Worm (Caenorhabditis elegans) whole organism, L4 larva: ENCODE measurements around the gene oig-4.

Source experiments
- F44E2.7 ChIP-seq: fragments of 200-800 bp; sonication (Bioruptor generic); IDR thresholded peaks from 2 replicates; pipeline ENCODE4 v2.1.2; 2022; ENCODE audit warnings: missing genetic modification characterization, missing compliant biosample characterization
- nhr-11 ChIP-seq: fragments of 150-350 bp; optimal IDR thresholded peaks from 2 replicates; lab custom pipeline; 2014; ENCODE audit warnings: missing biosample characterization, missing genetic modification characterization
- skn-1 ChIP-seq: fragments of 150-350 bp; optimal IDR thresholded peaks from 2 replicates; lab custom pipeline; 2014; ENCODE audit warnings: missing biosample characterization, missing genetic modification characterization
- unc-130 ChIP-seq: sonication (generic microtip); optimal IDR thresholded peaks from 2 replicates; lab custom pipeline; 2016; ENCODE audit warnings: missing genetic modification reagents, missing genetic modification characterization, missing compliant biosample characterization
- zag-1 ChIP-seq: fragments of 150-350 bp; optimal IDR thresholded peaks from 2 replicates; lab custom pipeline; 2014; ENCODE audit warnings: missing biosample characterization, missing genetic modification characterization

ce11 chrII:7594262-7594661, 19.1 kb upstream of the oig-4 start:
- TF ChIP-seq zag-1 (tag; lab: Kevin White, UChicago) = no peak
- no peak for TF ChIP-seq skn-1 (tag; lab: Kevin White, UChicago)
- TF ChIP-seq unc-130 (GFP tag; lab: Kevin White, UChicago) = no peak
- TF ChIP-seq F44E2.7 (GFP tag; lab: Robert Waterston, UW) = no peak
- TF ChIP-seq nhr-11 (tag; lab: Kevin White, UChicago) = no peak
